Fruit fly (Drosophila melanogaster): ENCODE data around the gene Ptp61F.
A peak's percentile ranks its signal among the peaks of the same experiment; 100 is the strongest.

The Ptp61F gene

DNA sequence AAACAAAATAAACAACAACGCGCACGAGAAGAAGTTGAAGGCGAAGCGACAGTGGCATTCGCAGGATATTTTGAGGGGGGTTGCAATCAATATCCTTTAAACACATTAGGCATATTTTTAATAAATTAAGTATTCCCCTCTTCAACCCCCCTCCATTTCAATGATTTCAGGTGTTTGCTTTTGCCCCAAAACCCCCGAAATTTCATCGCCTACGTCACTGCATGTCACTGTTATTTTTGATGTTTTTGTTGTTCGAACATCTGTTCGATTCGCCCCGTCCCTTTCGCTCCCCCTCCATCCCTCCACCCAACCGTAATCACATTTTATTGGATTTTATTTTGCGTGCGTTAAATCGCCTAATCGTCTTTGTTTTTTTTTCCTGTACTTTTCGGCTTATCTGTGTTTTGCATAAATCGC, 106.8 kb downstream of the Ptp61F start (continued):
- TF ChIP-seq CG17328 (GFP tag; IDR thresholded peaks at IDR 0.05), result peak; percentile 90
- TF ChIP-seq Opbp (GFP tag; IDR thresholded peaks at IDR 0.05; ENCODE audit: partially characterized antibody), result no peak
- TF ChIP-seq CG1603 (tag; optimal IDR thresholded peaks at IDR 0.05), result peak; percentile 87
- peak; percentile 57 for TF ChIP-seq pb (GFP tag; optimal IDR thresholded peaks at IDR 0.05)
- no peak for TF ChIP-seq gcm2 (GFP tag; optimal IDR thresholded peaks at IDR 0.05)
- peak; percentile 85 for TF ChIP-seq Ptx1 (GFP tag; IDR thresholded peaks at IDR 0.05)
- peak; percentile 73 for TF ChIP-seq oc (tag; optimal IDR thresholded peaks at IDR 0.05)
- TF ChIP-seq nom (GFP tag; optimal IDR thresholded peaks at IDR 0.05), result no peak
- TF ChIP-seq Antp (GFP tag; optimal IDR thresholded peaks at IDR 0.05), result peak; percentile 80
- TF ChIP-seq CG9437 (GFP tag; optimal IDR thresholded peaks at IDR 0.05), result peak; percentile 6
- peak; percentile 70 for TF ChIP-seq CG12942 (GFP tag; optimal IDR thresholded peaks at IDR 0.05)
- peak; percentile 61 for TF ChIP-seq CG16863 (GFP tag; optimal IDR thresholded peaks at IDR 0.05)
- peak; percentile 70 for TF ChIP-seq CG8944 (GFP tag; optimal IDR thresholded peaks at IDR 0.05)
- TF ChIP-seq CG12236 (GFP tag; optimal IDR thresholded peaks at IDR 0.05), result peak; percentile 9
- peak; percentile 49 for TF ChIP-seq CrebB (tag; optimal IDR thresholded peaks at IDR 0.05)
- peak; percentile 80 for TF ChIP-seq Mrtf (GFP tag; IDR thresholded peaks at IDR 0.05)
- TF ChIP-seq slou (GFP tag; optimal IDR thresholded peaks at IDR 0.05), result peak; percentile 81
- TF ChIP-seq bsh (GFP tag; optimal IDR thresholded peaks at IDR 0.05), result peak in 1 of 2 experiments; percentile 78
- peak; percentile 80 for TF ChIP-seq cwo (GFP tag; optimal IDR thresholded peaks at IDR 0.05)
- peak; percentile 44; the same call in 1 of the 2 replicates for TF ChIP-seq Gsc (GFP tag; IDR thresholded peaks at IDR 0.05)
- no peak for TF ChIP-seq Scr (GFP tag; IDR thresholded peaks at IDR 0.05; ENCODE audit: partially characterized antibody)
- TF ChIP-seq kay (GFP tag; optimal IDR thresholded peaks at IDR 0.05), result peak; percentile 69
- peak; percentile 82 for TF ChIP-seq CG32772 (GFP tag; IDR thresholded peaks at IDR 0.05)
- TF ChIP-seq danr (GFP tag; IDR thresholded peaks at IDR 0.05), result peak; percentile 54; the same call in 1 of the 2 replicates
- TF ChIP-seq pfk (GFP tag; optimal IDR thresholded peaks at IDR 0.05), result no peak
- peak; percentile 88 for TF ChIP-seq CG18599 (GFP tag; optimal IDR thresholded peaks at IDR 0.05)
- peak; percentile 53 for TF ChIP-seq nerfin-1 (tag; optimal IDR thresholded peaks at IDR 0.05)
- no peak for TF ChIP-seq Tbp (GFP tag; optimal IDR thresholded peaks at IDR 0.05)
- TF ChIP-seq CG12391 (tag; optimal IDR thresholded peaks at IDR 0.05), result peak; percentile 69
- TF ChIP-seq mld (GFP tag; IDR thresholded peaks at IDR 0.05; ENCODE audit: partially characterized antibody), result no peak
- peak; percentile 92 for TF ChIP-seq otp (GFP tag; IDR thresholded peaks at IDR 0.05)
- TF ChIP-seq ftz-f1 (GFP tag; optimal IDR thresholded peaks at IDR 0.05), result peak; percentile 22
- TF ChIP-seq ttk (GFP tag; IDR thresholded peaks at IDR 0.05), result peak; percentile 68
- peak; percentile 72 for TF ChIP-seq Usf (GFP tag; optimal IDR thresholded peaks at IDR 0.05)
- peak; percentile 17 for TF ChIP-seq CG2116 (GFP tag; optimal IDR thresholded peaks at IDR 0.05)
- TF ChIP-seq CG1024 (GFP tag; IDR thresholded peaks at IDR 0.05), result peak; percentile 61; the same call in 1 of the 2 replicates
- no peak for TF ChIP-seq amos (GFP tag; IDR thresholded peaks at IDR 0.05; ENCODE audit: partially characterized antibody)
- TF ChIP-seq CG7357 (GFP tag; IDR thresholded peaks at IDR 0.05), result peak; percentile 77
- TF ChIP-seq knrl (GFP tag; IDR thresholded peaks at IDR 0.05; ENCODE audit: partially characterized antibody), result no peak
- TF ChIP-seq TFAM (GFP tag; optimal IDR thresholded peaks at IDR 0.05), result peak; percentile 18
- peak; percentile 87 for TF ChIP-seq CG4424 (GFP tag; optimal IDR thresholded peaks at IDR 0.05)
- TF ChIP-seq fu2 (GFP tag; optimal IDR thresholded peaks at IDR 0.05), result no peak
- peak; percentile 49 for TF ChIP-seq CG31388 (GFP tag; optimal IDR thresholded peaks at IDR 0.05)
- no peak for TF ChIP-seq CG6791 (GFP tag; IDR thresholded peaks at IDR 0.05; ENCODE audit: partially characterized antibody)
- peak; percentile 29 for TF ChIP-seq Nf-YB (GFP tag; optimal IDR thresholded peaks at IDR 0.05)
- peak; percentile 81 for TF ChIP-seq Ada2b (GFP tag; IDR thresholded peaks at IDR 0.05)
- TF ChIP-seq jing (GFP tag; optimal IDR thresholded peaks at IDR 0.05), result peak; percentile 60
- peak; percentile 15 for TF ChIP-seq NC2α (GFP tag; optimal IDR thresholded peaks at IDR 0.05)
- peak; percentile 74 for TF ChIP-seq CG31224 (GFP tag; IDR thresholded peaks at IDR 0.05)
- TF ChIP-seq Fer1 (GFP tag; optimal IDR thresholded peaks at IDR 0.05), result peak; percentile 77

All from whole organism, embryonic.